Worm (Caenorhabditis elegans): ENCODE data around the gene haf-7.

DNA sequence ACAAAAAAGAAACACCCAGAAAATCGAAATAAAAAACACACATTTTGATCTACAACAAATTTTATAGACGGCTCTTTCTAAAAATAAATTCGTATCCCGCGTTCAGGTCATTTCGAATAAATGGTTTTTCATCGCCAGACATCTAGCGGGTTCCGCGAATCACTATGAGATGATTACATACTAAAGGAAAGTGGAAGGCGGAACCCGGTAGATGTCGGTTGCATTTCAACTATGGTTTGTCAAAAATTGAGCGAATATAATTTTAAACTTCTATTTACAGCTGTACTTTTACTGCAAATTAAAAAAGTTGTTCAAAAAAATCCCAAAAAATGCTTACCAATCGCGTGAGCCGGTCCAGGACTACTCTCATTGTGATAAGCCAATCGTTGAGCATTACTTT, 24.8 kb downstream of the haf-7 start:
- TF ChIP-seq scrt-1 (GFP tag; IDR thresholded peaks at IDR 0.05) (no peak), ama-1 (optimal IDR thresholded peaks at IDR 0.05) (no peak), sea-1 (GFP tag; conservative IDR thresholded peaks at IDR 0.05) (no peak), flt-1 (GFP tag; IDR thresholded peaks at IDR 0.05) (no peak), tra-4 (tag; optimal IDR thresholded peaks at IDR 0.05) (no peak), pes-1 (GFP tag; IDR thresholded peaks at IDR 0.05) (no peak), ceh-36 (tag; optimal IDR thresholded peaks at IDR 0.05) (no peak)

Data from whole organism, early embryonic.